Fruit fly (Drosophila melanogaster) whole organism, embryonic: ENCODE measurements around the gene Ostgamma.

Experiments used
- Bteb2 ChIP-seq: fragments of 200-800 bp; sonication (Bioruptor generic); optimal IDR thresholded peaks from 2 replicates; lab custom pipeline; 2016; ENCODE audit warnings: missing biosample characterization, missing genetic modification characterization
- CG10209 ChIP-seq: fragments of 200-800 bp; sonication (Bioruptor generic); optimal IDR thresholded peaks from 3 replicates; lab custom pipeline; 2017; ENCODE audit warnings: missing biosample characterization, mild to moderate bottlenecking, missing genetic modification characterization, missing genetic modification reagents
- CG10543 ChIP-seq: fragments of 200-800 bp; sonication (Bioruptor generic); optimal IDR thresholded peaks from 3 replicates; lab custom pipeline; 2017; ENCODE audit warnings: missing biosample characterization, mild to moderate bottlenecking, missing genetic modification characterization, moderate library complexity
- CG11695 ChIP-seq: fragments of 200-800 bp; sonication (Bioruptor generic); IDR thresholded peaks from 3 replicates; pipeline ENCODE4 v1.3.6; 2022; ENCODE audit warnings: missing biosample characterization, missing genetic modification characterization
- CG12391 ChIP-seq: fragments of 200-800 bp; sonication (Bioruptor generic); optimal IDR thresholded peaks from 3 replicates; lab custom pipeline; 2018; ENCODE audit warnings: missing biosample characterization, mild to moderate bottlenecking, missing genetic modification characterization, moderate library complexity
- CG12744 ChIP-seq: fragments of 200-800 bp; sonication (Bioruptor generic); optimal IDR thresholded peaks from 2 replicates; lab custom pipeline; 2016; ENCODE audit warnings: missing biosample characterization, missing genetic modification characterization
- CG14860 ChIP-seq: fragments of 200-800 bp; sonication (Bioruptor generic); IDR thresholded peaks from 3 replicates; pipeline ENCODE4 v1.3.6; 2022; ENCODE audit warnings: missing biosample characterization, missing genetic modification characterization; ENCODE audit not compliant: partially characterized antibody
- CG16815 ChIP-seq: fragments of 200-800 bp; sonication (Bioruptor generic); optimal IDR thresholded peaks from 3 replicates; lab custom pipeline; 2017; ENCODE audit warnings: missing biosample characterization, mild to moderate bottlenecking, missing genetic modification characterization
- CG17802 ChIP-seq: fragments of 200-800 bp; sonication (Bioruptor generic); optimal IDR thresholded peaks from 2 replicates; lab custom pipeline; 2018; ENCODE audit warnings: missing biosample characterization, mild to moderate bottlenecking, missing genetic modification characterization, moderate library complexity
- CG17829 ChIP-seq: fragments of 200-800 bp; optimal IDR thresholded peaks from 2 replicates; lab custom pipeline; 2019; ENCODE audit warnings: missing biosample characterization, mild to moderate bottlenecking, missing genetic modification characterization, moderate library complexity
- CG1832 ChIP-seq: fragments of 200-800 bp; sonication (Bioruptor generic); optimal IDR thresholded peaks from 2 replicates; lab custom pipeline; 2017; ENCODE audit warnings: missing biosample characterization, mild to moderate bottlenecking, missing genetic modification characterization, inconsistent platforms
- CG3163 ChIP-seq: fragments of 200-800 bp; sonication (Bioruptor generic); optimal IDR thresholded peaks from 3 replicates; lab custom pipeline; 2016; ENCODE audit warnings: missing biosample characterization, missing genetic modification characterization
- CG34224 ChIP-seq: fragments of 200-800 bp; sonication (Bioruptor generic); IDR thresholded peaks from 3 replicates; pipeline ENCODE4 v1.3.6; 2022; ENCODE audit warnings: missing biosample characterization, missing genetic modification characterization; ENCODE audit not compliant: partially characterized antibody
- CG3995 ChIP-seq: fragments of 200-800 bp; sonication (Bioruptor generic); optimal IDR thresholded peaks from 3 replicates; lab custom pipeline; 2016; ENCODE audit warnings: missing biosample characterization, missing genetic modification characterization
- CG43689 ChIP-seq: fragments of 200-800 bp; sonication (Bioruptor generic); IDR thresholded peaks from 2 replicates; pipeline ENCODE4 v1.3.6; 2022; ENCODE audit warnings: missing biosample characterization, missing genetic modification characterization
- CG5953 ChIP-seq: fragments of 200-800 bp; sonication (Bioruptor generic); IDR thresholded peaks from 2 replicates; pipeline ENCODE4 v1.3.6; 2022; ENCODE audit warnings: missing biosample characterization, missing genetic modification characterization
- CG6689 ChIP-seq: fragments of 200-800 bp; sonication (Bioruptor generic); IDR thresholded peaks from 2 replicates; pipeline ENCODE4 v1.3.6; 2022; ENCODE audit warnings: missing biosample characterization, missing genetic modification characterization
- CG7372 ChIP-seq: fragments of 200-800 bp; sonication (Bioruptor generic); IDR thresholded peaks from 2 replicates; pipeline ENCODE4 v1.3.6; 2022; ENCODE audit warnings: missing biosample characterization, missing genetic modification characterization
- CG7745 ChIP-seq: fragments of 200-800 bp; sonication (Bioruptor generic); optimal IDR thresholded peaks from 2 replicates; lab custom pipeline; 2018; ENCODE audit warnings: missing biosample characterization, mild to moderate bottlenecking, missing genetic modification characterization, moderate library complexity
- CG9437 ChIP-seq: fragments of 200-800 bp; sonication (Bioruptor generic); optimal IDR thresholded peaks from 2 replicates; lab custom pipeline; 2018; ENCODE audit warnings: missing biosample characterization, mild to moderate bottlenecking, missing genetic modification characterization
- Elba2 ChIP-seq: fragments of 200-800 bp; sonication (Bioruptor generic); optimal IDR thresholded peaks from 3 replicates; lab custom pipeline; 2016; ENCODE audit warnings: missing biosample characterization, missing genetic modification characterization
- Hand ChIP-seq: fragments of 200-800 bp; sonication (Bioruptor generic); optimal IDR thresholded peaks from 2 replicates; lab custom pipeline; 2017; ENCODE audit warnings: mild to moderate bottlenecking, missing biosample characterization, missing genetic modification reagents, missing genetic modification characterization
- NK7.1 ChIP-seq: fragments of 200-800 bp; sonication (Bioruptor generic); optimal IDR thresholded peaks from 3 replicates; lab custom pipeline; 2016; ENCODE audit warnings: missing biosample characterization, missing genetic modification characterization
- Nf-YB ChIP-seq: fragments of 200-800 bp; sonication (Bioruptor generic); optimal IDR thresholded peaks from 3 replicates; lab custom pipeline; 2019; ENCODE audit warnings: missing biosample characterization, mild to moderate bottlenecking, missing genetic modification characterization, moderate library complexity
- Opbp ChIP-seq: fragments of 200-800 bp; sonication (Bioruptor generic); IDR thresholded peaks from 3 replicates; pipeline ENCODE4 v1.3.6; 2022; ENCODE audit warnings: missing biosample characterization, missing genetic modification characterization; ENCODE audit not compliant: partially characterized antibody
- Sox102F ChIP-seq: fragments of 200-800 bp; sonication (Bioruptor generic); optimal IDR thresholded peaks from 2 replicates; lab custom pipeline; 2018; ENCODE audit warnings: missing biosample characterization, mild to moderate bottlenecking, missing genetic modification characterization, moderate library complexity
- Sry-β ChIP-seq: fragments of 200-800 bp; sonication (Bioruptor generic); optimal IDR thresholded peaks from 2 replicates; lab custom pipeline; 2018; ENCODE audit warnings: missing biosample characterization, mild to moderate bottlenecking, missing genetic modification characterization, moderate library complexity
- Stat92E ChIP-seq, 3 experiments: fragments of >200 bp in 2 of 3; fragments of 200-800 bp in 1 of 3; sonication (Bioruptor generic) in 1 of 3; optimal IDR thresholded peaks; 2 replicates each; lab custom pipeline; 2017 to 2019; ENCODE audit warnings: missing biosample characterization in 3 of 3, missing genetic modification characterization in 3 of 3, mild to moderate bottlenecking in 1 of 3, moderate library complexity in 1 of 3
- Xrp1 ChIP-seq: fragments of 200-800 bp; sonication (Bioruptor generic); IDR thresholded peaks from 2 replicates; pipeline ENCODE4 v1.3.6; 2022; ENCODE audit warnings: missing biosample characterization, missing genetic modification characterization
- aop ChIP-seq: fragments of 200-800 bp; sonication (Bioruptor generic); IDR thresholded peaks from 2 replicates; pipeline ENCODE4 v1.3.6; 2022; ENCODE audit warnings: missing biosample characterization, missing genetic modification characterization
- bowl ChIP-seq: fragments of 200-800 bp; sonication (Bioruptor generic); IDR thresholded peaks from 2 replicates; pipeline ENCODE4 v1.3.6; 2022; ENCODE audit warnings: missing biosample characterization, missing genetic modification characterization
- chif ChIP-seq, 2 experiments: fragments of 200-800 bp; sonication (Bioruptor generic); optimal IDR thresholded peaks; 3 replicates each; lab custom pipeline; 2016; ENCODE audit warnings: missing biosample characterization in 2 of 2, missing genetic modification characterization in 2 of 2
- chm ChIP-seq: fragments of 200-800 bp; sonication (Bioruptor generic); IDR thresholded peaks from 2 replicates; pipeline ENCODE4 v1.3.6; 2022; ENCODE audit warnings: missing biosample characterization, missing genetic modification characterization
- danr ChIP-seq: fragments of 200-800 bp; sonication (Bioruptor generic); IDR thresholded peaks from 2 replicates; pipeline ENCODE4 v1.3.6; 2022; ENCODE audit warnings: missing biosample characterization, missing genetic modification characterization
- dati ChIP-seq: fragments of 200-800 bp; sonication (Bioruptor generic); IDR thresholded peaks from 2 replicates; pipeline ENCODE4 v1.3.6; 2022; ENCODE audit warnings: missing biosample characterization, missing genetic modification characterization
- dimm ChIP-seq: fragments of 200-800 bp; sonication (Bioruptor generic); IDR thresholded peaks from 2 replicates; pipeline ENCODE4 v1.3.6; 2022; ENCODE audit warnings: missing biosample characterization, missing genetic modification characterization
- dmrt11E ChIP-seq: fragments of 200-800 bp; sonication (Bioruptor generic); optimal IDR thresholded peaks from 3 replicates; lab custom pipeline; 2018; ENCODE audit warnings: missing biosample characterization, mild to moderate bottlenecking, missing genetic modification characterization, moderate library complexity
- en ChIP-seq: fragments of 200-800 bp; sonication (Bioruptor generic); optimal IDR thresholded peaks from 2 replicates; lab custom pipeline; 2016; ENCODE audit warnings: missing biosample characterization, missing genetic modification characterization
- ewg ChIP-seq: fragments of 200-800 bp; sonication (Bioruptor generic); optimal IDR thresholded peaks from 3 replicates; lab custom pipeline; 2017; ENCODE audit warnings: mild to moderate bottlenecking, missing biosample characterization, missing genetic modification reagents, missing genetic modification characterization
- fd102C ChIP-seq: fragments of 200-800 bp; sonication (Bioruptor generic); optimal IDR thresholded peaks from 2 replicates; lab custom pipeline; 2018; ENCODE audit warnings: missing biosample characterization, mild to moderate bottlenecking, missing genetic modification characterization, moderate library complexity
- fd96Cb ChIP-seq: fragments of 200-800 bp; sonication (Bioruptor generic); optimal IDR thresholded peaks from 2 replicates; lab custom pipeline; 2018; ENCODE audit warnings: missing biosample characterization, mild to moderate bottlenecking, missing genetic modification characterization, moderate library complexity
- ftz-f1 ChIP-seq: fragments of 200-800 bp; sonication (Bioruptor generic); optimal IDR thresholded peaks from 2 replicates; lab custom pipeline; 2016; ENCODE audit warnings: missing biosample characterization, missing genetic modification characterization
- gcm2 ChIP-seq: fragments of 200-800 bp; sonication (Bioruptor generic); optimal IDR thresholded peaks from 2 replicates; lab custom pipeline; 2016; ENCODE audit warnings: missing biosample characterization, missing genetic modification characterization
- grau ChIP-seq: fragments of 200-800 bp; optimal IDR thresholded peaks from 3 replicates; lab custom pipeline; 2019; ENCODE audit warnings: missing biosample characterization, mild to moderate bottlenecking, missing genetic modification characterization, moderate library complexity
- ind ChIP-seq: fragments of 200-800 bp; sonication (Bioruptor generic); optimal IDR thresholded peaks from 3 replicates; lab custom pipeline; 2016; ENCODE audit warnings: missing biosample characterization, missing genetic modification characterization
- mam ChIP-seq: fragments of 200-800 bp; sonication (Bioruptor generic); optimal IDR thresholded peaks from 3 replicates; lab custom pipeline; 2016; ENCODE audit warnings: missing biosample characterization, missing genetic modification characterization
- ro ChIP-seq: fragments of 200-800 bp; sonication (Bioruptor generic); IDR thresholded peaks from 2 replicates; pipeline ENCODE4 v1.3.6; 2022; ENCODE audit warnings: missing biosample characterization, missing genetic modification characterization
- run ChIP-seq: fragments of 200-800 bp; sonication (Bioruptor generic); optimal IDR thresholded peaks from 3 replicates; lab custom pipeline; 2018; ENCODE audit warnings: missing biosample characterization, mild to moderate bottlenecking, missing genetic modification characterization
- ssp ChIP-seq: fragments of 200-800 bp; sonication (Bioruptor generic); IDR thresholded peaks from 2 replicates; pipeline ENCODE4 v1.3.6; 2022; ENCODE audit warnings: missing biosample characterization, missing genetic modification characterization
- tin ChIP-seq: fragments of 200-800 bp; sonication (Bioruptor generic); optimal IDR thresholded peaks from 3 replicates; lab custom pipeline; 2016; ENCODE audit warnings: missing biosample characterization, missing genetic modification characterization
- yki ChIP-seq: fragments of >200 bp; optimal IDR thresholded peaks from 3 replicates; lab custom pipeline; 2018

The Ostgamma gene

DNA sequence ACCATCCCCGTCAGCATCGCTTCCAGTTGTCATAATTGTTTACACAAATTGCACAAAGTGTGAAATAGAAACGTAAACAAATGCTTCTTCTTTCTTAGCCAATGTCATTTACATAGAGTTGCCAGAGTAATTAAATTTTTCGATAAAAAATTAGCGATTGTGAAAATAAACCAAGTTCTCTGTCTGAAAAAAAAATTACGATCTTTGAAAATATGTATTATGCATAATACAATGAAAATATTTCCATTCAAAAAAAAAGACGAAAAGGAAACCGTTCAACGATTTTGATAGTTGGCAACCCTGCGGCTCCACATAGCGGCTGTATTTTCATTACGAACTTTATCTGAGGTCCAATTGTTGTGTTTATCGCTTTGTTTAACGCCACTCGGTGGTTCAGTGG lies 3.1 kb upstream of the Ostgamma start, which contains the start of the genes CG7810 and CG7806 (continued):
- TF ChIP-seq CG14860 (GFP tag; lab: Robert Waterston, UW) (no peak), dmrt11E (tag; lab: Kevin White, UChicago) (peak; percentile 89), chif (GFP tag; optimal IDR thresholded peaks at IDR 0.05; lab: Kevin White, UChicago) (peak; percentile 83 to 92), CG10543 (GFP tag; lab: Kevin White, UChicago) (peak; percentile 81), Bteb2 (GFP tag; lab: Kevin White, UChicago) (peak; percentile 93), CG6689 (GFP tag; lab: Robert Waterston, UW) (peak; percentile 92), tin (GFP tag; lab: Kevin White, UChicago) (peak; percentile 88), NK7.1 (peak; percentile 68), fd102C (GFP tag; lab: Kevin White, UChicago) (peak; percentile 8), CG12391 (peak; percentile 95), Stat92E (GFP tag; optimal IDR thresholded peaks at IDR 0.05; lab: Kevin White, UChicago) (peak in 1 of 3 experiments; percentile 74), CG11695 (GFP tag; lab: Robert Waterston, UW) (peak; percentile 94), CG17829 (tag; lab: Kevin White, UChicago) (peak; percentile 90), bowl (GFP tag; lab: Robert Waterston, UW) (peak; percentile 90), CG43689 (GFP tag; lab: Robert Waterston, UW) (peak; percentile 86), grau (tag; lab: Kevin White, UChicago) (peak; percentile 85), Sox102F (peak; percentile 95), CG12744 (peak; percentile 89), run (tag; lab: Kevin White, UChicago) (no peak), CG3995 (peak; percentile 60), aop (GFP tag; lab: Robert Waterston, UW) (0 out of 2 replicates have a peak, but pooled peaks have one; percentile 29), CG7372 (peak; percentile 81), dimm (GFP tag; lab: Robert Waterston, UW) (peak; percentile 76), ssp (peak; percentile 79), ro (peak; percentile 30; the same call in 1 of the 2 replicates), Nf-YB (GFP tag; lab: Kevin White, UChicago) (peak; percentile 80), Opbp (no peak), CG3163 (GFP tag; lab: Kevin White, UChicago) (peak; percentile 72), Hand (peak; percentile 69), CG16815 (GFP tag; lab: Kevin White, UChicago) (peak; percentile 58), fd96Cb (peak; percentile 89), CG7745 (tag; lab: Kevin White, UChicago) (peak; percentile 39), ind (peak; percentile 87), ewg (GFP tag; lab: Kevin White, UChicago) (peak; percentile 81), danr (GFP tag; lab: Robert Waterston, UW) (peak; percentile 74), gcm2 (GFP tag; lab: Kevin White, UChicago) (peak; percentile 86), chm (GFP tag; lab: Robert Waterston, UW) (peak; percentile 88), CG34224 (peak; percentile 47; the same call in 1 of the 3 replicates), Sry-β (GFP tag; lab: Kevin White, UChicago) (peak; percentile 24), en (GFP tag; lab: Kevin White, UChicago) (peak; percentile 92), CG17802 (tag; lab: Kevin White, UChicago) (peak; percentile 38), Xrp1 (peak; percentile 94), CG5953 (peak; percentile 75; the same call in 1 of the 2 replicates), CG1832 (no peak), ftz-f1 (GFP tag; lab: Kevin White, UChicago) (peak; percentile 89), dati (peak; percentile 72; the same call in 1 of the 2 replicates), CG10209 (peak; percentile 85), mam (GFP tag; lab: Kevin White, UChicago) (peak; percentile 88), CG9437 (peak; percentile 95), Elba2 (GFP tag; lab: Kevin White, UChicago) (peak; percentile 56), yki (lab: Kevin White, UChicago) (no peak)
